Fruit fly (Drosophila melanogaster): ENCODE results near the gene Cp19.

Cp19 gene

dm6 chr3L:8726317-8726841, 3.3 kb upstream of the Cp19 start, which contains the start of gene Cp18:
Cp18 (plus strand) TSS chr3L:8726791.
- TF ChIP-seq CG8478 (optimal IDR thresholded peaks at IDR 0.05) (no peak), Dll (optimal IDR thresholded peaks at IDR 0.05) (no peak)

DNA sequence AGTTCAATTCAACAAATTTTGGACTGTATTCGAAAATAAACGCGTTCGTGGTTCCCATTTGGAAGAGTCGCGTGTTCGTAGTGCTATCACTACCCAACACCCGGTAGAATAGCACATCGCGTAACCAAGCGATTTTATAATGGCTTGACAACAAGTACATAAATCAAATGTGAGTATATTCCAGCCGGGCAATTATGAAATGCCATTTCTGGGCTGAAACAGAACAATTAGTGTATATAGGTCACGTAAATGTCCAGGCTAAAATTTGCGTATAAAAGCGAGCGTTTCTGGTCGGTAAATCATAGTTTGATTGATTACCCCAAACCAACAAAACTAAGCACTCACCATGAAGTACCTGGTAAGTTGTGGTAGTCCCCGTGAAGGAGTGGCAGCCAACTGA, 1.5 kb upstream of the Cp19 start, which contains the start of gene Cp15:
TSS of gene Cp15 (plus strand) at position 301 of the 400 bp plus-strand sequence.
- TF ChIP-seq CG8478 (optimal IDR thresholded peaks at IDR 0.05) (no peak), pan (optimal IDR thresholded peaks at IDR 0.05) (no peak), usp (GFP tag; optimal IDR thresholded peaks at IDR 0.05) (no peak), EcR (GFP tag; optimal IDR thresholded peaks at IDR 0.05) (no peak), psq (optimal IDR thresholded peaks at IDR 0.05) (no peak), Dll (optimal IDR thresholded peaks at IDR 0.05) (no peak)

DNA sequence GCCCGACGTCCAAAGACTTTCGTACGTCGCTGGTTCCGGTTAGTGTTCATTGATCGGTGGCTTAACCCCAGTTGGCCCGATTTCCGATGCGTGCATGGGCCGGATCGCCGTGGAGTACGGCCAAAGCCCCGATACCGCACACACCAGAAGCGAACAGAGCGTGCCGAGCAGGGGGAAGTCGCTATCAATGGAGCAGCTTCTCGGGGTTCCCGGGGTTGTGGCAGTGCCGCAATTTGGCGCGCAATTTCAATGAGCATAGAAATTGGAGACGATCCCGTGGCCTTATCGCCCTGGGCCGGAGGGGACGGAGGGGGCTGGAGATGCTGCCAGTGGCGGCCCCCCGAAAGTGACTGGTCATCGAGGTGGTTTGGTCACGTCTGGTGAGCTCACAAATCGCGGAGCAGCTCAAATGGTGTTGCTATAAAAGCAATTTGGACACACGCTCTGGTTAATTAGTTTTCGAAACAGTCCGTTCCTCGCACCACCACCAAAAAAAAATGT, 1.9 kb downstream of the Cp19 start, which contains the start of gene Cp16:
TSS of gene Cp16 (plus strand) at position 451 of the 501 bp plus-strand sequence.
- TF ChIP-seq CG8478 (optimal IDR thresholded peaks at IDR 0.05) = no peak

- TF ChIP-seq Dll (optimal IDR thresholded peaks at IDR 0.05) (no peak), usp (GFP tag; optimal IDR thresholded peaks at IDR 0.05) (no peak), pan (optimal IDR thresholded peaks at IDR 0.05) (no peak), CG8478 (optimal IDR thresholded peaks at IDR 0.05) (no peak), psq (optimal IDR thresholded peaks at IDR 0.05) (no peak), EcR (GFP tag; optimal IDR thresholded peaks at IDR 0.05) (no peak)
Observed at dm6 chr3L:8741051-8741468, 11.4 kb downstream of the Cp19 start.

- TF ChIP-seq CG8478 (optimal IDR thresholded peaks at IDR 0.05) (no peak), Dll (optimal IDR thresholded peaks at IDR 0.05) (no peak), EcR (GFP tag; optimal IDR thresholded peaks at IDR 0.05) (no peak), pan (optimal IDR thresholded peaks at IDR 0.05) (no peak), usp (GFP tag; optimal IDR thresholded peaks at IDR 0.05) (no peak), psq (optimal IDR thresholded peaks at IDR 0.05) (no peak)
Observed at dm6 chr3L:8745210-8745609, 15.5 kb downstream of the Cp19 start, which contains the start of gene Prm. Prm (minus strand) TSS chr3L:8745310.

- TF ChIP-seq usp (GFP tag; optimal IDR thresholded peaks at IDR 0.05) (no peak), Dll (optimal IDR thresholded peaks at IDR 0.05) (no peak)
Observed at dm6 chr3L:8746519-8746918, 16.9 kb downstream of the Cp19 start.

DNA sequence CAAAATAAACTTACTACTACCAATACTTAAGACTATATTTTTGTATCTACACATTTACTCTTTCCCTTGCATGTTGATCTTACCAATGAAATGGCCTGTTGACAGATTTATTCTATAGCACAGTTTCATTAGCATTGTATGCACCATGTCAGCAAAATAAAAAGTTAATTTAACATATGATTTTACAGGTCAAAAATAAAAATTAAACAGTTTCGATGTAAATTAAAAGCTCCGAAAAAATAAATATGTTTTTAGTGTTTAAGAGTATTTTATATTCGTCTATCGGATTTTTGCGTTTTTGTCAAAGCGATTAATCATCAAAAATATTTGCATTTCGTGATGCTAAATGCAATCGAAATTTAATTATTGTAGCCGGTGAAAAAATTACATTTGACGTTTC, 18.7 kb downstream of the Cp19 start:
- TF ChIP-seq CG8478 (optimal IDR thresholded peaks at IDR 0.05) (no peak), EcR (GFP tag; optimal IDR thresholded peaks at IDR 0.05) (no peak), usp (GFP tag; optimal IDR thresholded peaks at IDR 0.05) (no peak), pan (optimal IDR thresholded peaks at IDR 0.05) (no peak), psq (optimal IDR thresholded peaks at IDR 0.05) (no peak), Dll (optimal IDR thresholded peaks at IDR 0.05) (no peak)

dm6 chr3L:8748839-8749238, 19.2 kb downstream of the Cp19 start:
- TF ChIP-seq EcR (GFP tag; optimal IDR thresholded peaks at IDR 0.05) (no peak), usp (GFP tag; optimal IDR thresholded peaks at IDR 0.05) (no peak), CG8478 (optimal IDR thresholded peaks at IDR 0.05) (no peak), psq (optimal IDR thresholded peaks at IDR 0.05) (no peak), pan (optimal IDR thresholded peaks at IDR 0.05) (no peak), Dll (optimal IDR thresholded peaks at IDR 0.05) (no peak)

dm6 chr3L:8749676-8750654, 20.3 kb downstream of the Cp19 start, which contains the start of gene CG13306:
CG13306 (minus strand) TSS chr3L:8749726.
- TF ChIP-seq CG8478 (optimal IDR thresholded peaks at IDR 0.05) = no peak
- no peak for TF ChIP-seq EcR (GFP tag; optimal IDR thresholded peaks at IDR 0.05)
- no peak for TF ChIP-seq usp (GFP tag; optimal IDR thresholded peaks at IDR 0.05)
- TF ChIP-seq pan (optimal IDR thresholded peaks at IDR 0.05) = no peak
- TF ChIP-seq Dll (optimal IDR thresholded peaks at IDR 0.05) = no peak
- no peak for TF ChIP-seq psq (optimal IDR thresholded peaks at IDR 0.05)

DNA sequence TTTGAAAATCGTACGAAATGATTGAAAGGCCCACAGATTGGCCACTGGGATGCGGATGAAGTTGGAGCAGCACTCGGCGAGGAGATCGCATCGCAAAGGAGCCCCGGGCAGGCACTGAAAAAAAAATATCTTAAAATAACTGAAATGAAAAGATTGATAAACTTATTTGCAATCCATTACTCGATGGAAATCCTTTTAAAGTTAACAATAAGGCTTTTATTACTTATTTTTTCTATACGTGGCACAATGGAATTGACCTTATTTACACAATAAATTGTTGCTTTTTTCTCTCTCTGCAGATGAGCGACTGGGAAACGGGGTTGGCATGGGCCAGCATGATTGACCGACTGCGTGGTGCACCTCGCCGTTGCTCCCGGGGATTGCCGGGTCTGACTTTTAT, 21.6 kb downstream of the Cp19 start:
- TF ChIP-seq usp (GFP tag; optimal IDR thresholded peaks at IDR 0.05) (no peak), CG8478 (optimal IDR thresholded peaks at IDR 0.05) (no peak), psq (optimal IDR thresholded peaks at IDR 0.05) (no peak), Dll (optimal IDR thresholded peaks at IDR 0.05) (no peak), EcR (GFP tag; optimal IDR thresholded peaks at IDR 0.05) (no peak), pan (optimal IDR thresholded peaks at IDR 0.05) (no peak)

dm6 chr3L:8753592-8753991, 23.9 kb downstream of the Cp19 start, which contains the start of gene Fhos:
Fhos (plus strand) TSS chr3L:8753619.
- TF ChIP-seq EcR (GFP tag; optimal IDR thresholded peaks at IDR 0.05) (no peak), psq (optimal IDR thresholded peaks at IDR 0.05) (no peak), Dll (optimal IDR thresholded peaks at IDR 0.05) (no peak), usp (GFP tag; optimal IDR thresholded peaks at IDR 0.05) (no peak), CG8478 (optimal IDR thresholded peaks at IDR 0.05) (no peak), pan (optimal IDR thresholded peaks at IDR 0.05) (no peak)

DNA sequence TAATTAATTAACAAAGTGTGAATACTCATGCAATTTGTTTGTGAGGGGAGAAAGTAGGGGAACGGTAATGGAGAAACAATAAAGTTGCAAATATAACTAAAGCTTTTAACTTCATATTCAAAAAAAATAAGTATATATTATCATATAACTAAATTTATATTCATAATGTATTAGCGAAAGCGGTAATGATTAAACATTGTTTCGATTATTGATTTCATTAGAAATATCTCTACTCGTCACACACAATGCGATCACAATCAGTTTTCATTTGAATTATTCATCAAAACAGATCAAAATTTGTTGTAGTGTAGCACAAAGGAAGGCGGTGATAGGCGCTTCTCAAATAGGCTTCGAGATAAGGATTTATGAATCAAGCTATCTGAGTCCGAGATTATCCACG, 26.0 kb downstream of the Cp19 start, which contains the start of gene CG6576:
TSS of gene CG6576 (plus strand) at position 301 of the 400 bp plus-strand sequence.
- no peak for TF ChIP-seq usp (GFP tag; optimal IDR thresholded peaks at IDR 0.05)
- TF ChIP-seq EcR (GFP tag; optimal IDR thresholded peaks at IDR 0.05) = no peak

Data from whole organism.